Worm (Caenorhabditis elegans): ENCODE results near the gene lips-10.

Gene lips-10

DNA sequence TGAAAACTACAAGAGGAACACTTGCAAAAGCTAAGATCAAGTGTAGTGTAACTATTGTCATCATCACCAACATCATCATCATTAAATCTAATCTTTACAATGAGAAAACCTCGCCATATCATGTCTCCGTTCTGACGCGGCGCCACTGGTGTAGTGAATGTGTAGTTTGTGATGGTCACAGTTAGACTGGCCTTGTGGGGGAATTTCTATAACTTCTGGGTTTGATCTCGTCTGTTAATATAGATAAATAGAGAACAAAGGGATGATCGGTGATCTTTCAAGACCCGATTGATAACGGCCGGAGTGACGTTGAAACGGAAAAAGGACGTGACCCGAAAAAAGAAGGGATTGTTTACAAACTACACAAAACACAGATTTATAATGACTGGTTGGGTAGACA is 1.8 kb downstream of the lips-10 start:
- TF ChIP-seq ama-1 (optimal IDR thresholded peaks at IDR 0.05) = peak; percentile 58
- no peak for TF ChIP-seq ceh-16 (tag; optimal IDR thresholded peaks at IDR 0.05)
- peak; percentile 62 for TF ChIP-seq elt-1 (tag; optimal IDR thresholded peaks at IDR 0.05)
- peak; percentile 31 to 79 (median 77) for TF ChIP-seq elt-3 (tag; optimal IDR thresholded peaks at IDR 0.05)
- peak; percentile 83 for TF ChIP-seq nhr-25 (tag; optimal IDR thresholded peaks at IDR 0.05)
- TF ChIP-seq nhr-77 (tag; optimal IDR thresholded peaks at IDR 0.05) = no peak
- TF ChIP-seq lin-15B (tag; optimal IDR thresholded peaks at IDR 0.05) = no peak
- TF ChIP-seq mdl-1 (tag; optimal IDR thresholded peaks at IDR 0.05) = peak; percentile 37
- no peak for TF ChIP-seq ztf-11 (tag; optimal IDR thresholded peaks at IDR 0.05)
- TF ChIP-seq R02D3.7 (tag; optimal IDR thresholded peaks at IDR 0.05) = no peak
- peak; percentile 44 for TF ChIP-seq ceh-28 (tag; optimal IDR thresholded peaks at IDR 0.05)
- TF ChIP-seq tbx-2 (tag; optimal IDR thresholded peaks at IDR 0.05) = no peak
- no peak for TF ChIP-seq ceh-82 (tag; optimal IDR thresholded peaks at IDR 0.05)
- TF ChIP-seq unc-62 (GFP tag; optimal IDR thresholded peaks at IDR 0.05) = peak; percentile 21
- peak; percentile 28 for TF ChIP-seq nhr-76 (tag; optimal IDR thresholded peaks at IDR 0.05)
- TF ChIP-seq pqm-1 (tag; optimal IDR thresholded peaks at IDR 0.05) = no peak
- TF ChIP-seq nhr-43 (tag; optimal IDR thresholded peaks at IDR 0.05; ENCODE audit: poor library complexity, severe bottlenecking) = peak; percentile 88
- peak; percentile 90 for TF ChIP-seq nhr-23 (tag; optimal IDR thresholded peaks at IDR 0.05)

- peak; percentile 18 for TF ChIP-seq tbx-2 (tag; optimal IDR thresholded peaks at IDR 0.05)
- no peak for TF ChIP-seq nhr-11 (tag; optimal IDR thresholded peaks at IDR 0.05)
- TF ChIP-seq egl-27 (tag; optimal IDR thresholded peaks at IDR 0.05) = no peak
- no peak for TF ChIP-seq egl-5 (tag; optimal IDR thresholded peaks at IDR 0.05)
- no peak for TF ChIP-seq elt-2 (tag; optimal IDR thresholded peaks at IDR 0.05)
- no peak for TF ChIP-seq ZK546.5 (tag; optimal IDR thresholded peaks at IDR 0.05)
- no peak for TF ChIP-seq sea-2 (GFP tag; optimal IDR thresholded peaks at IDR 0.05)
- no peak for TF ChIP-seq lsy-12 (tag; optimal IDR thresholded peaks at IDR 0.05)
- TF ChIP-seq mml-1 (tag; optimal IDR thresholded peaks at IDR 0.05) = no peak
- TF ChIP-seq elt-3 (tag; optimal IDR thresholded peaks at IDR 0.05) = no peak
- no peak for TF ChIP-seq nhr-67 (tag; optimal IDR thresholded peaks at IDR 0.05)
- peak; percentile 6 for TF ChIP-seq nhr-23 (tag; optimal IDR thresholded peaks at IDR 0.05)
- TF ChIP-seq ceh-82 (tag; optimal IDR thresholded peaks at IDR 0.05) = no peak
- no peak for TF ChIP-seq lin-15B (tag; optimal IDR thresholded peaks at IDR 0.05)
- peak; percentile 33 for TF ChIP-seq nhr-43 (tag; optimal IDR thresholded peaks at IDR 0.05; ENCODE audit: poor library complexity, severe bottlenecking)
Observed at ce11 chrII:8441519-8441918, 2.6 kb downstream of the lips-10 start.

- TF ChIP-seq hmg-11 (tag; optimal IDR thresholded peaks at IDR 0.05) = peak; percentile 78
- TF ChIP-seq tbx-2 (tag; optimal IDR thresholded peaks at IDR 0.05) = no peak
- peak; percentile 73 for TF ChIP-seq snpc-4 (tag; optimal IDR thresholded peaks at IDR 0.05)
- peak; percentile 7 for TF ChIP-seq R02D3.7 (tag; optimal IDR thresholded peaks at IDR 0.05)
- TF ChIP-seq lin-39 (tag; optimal IDR thresholded peaks at IDR 0.05) = peak; percentile 52
- no peak for TF ChIP-seq fos-1 (tag; optimal IDR thresholded peaks at IDR 0.05)
- no peak for TF ChIP-seq ZK546.5 (tag; optimal IDR thresholded peaks at IDR 0.05)
- no peak for TF ChIP-seq elt-3 (tag; optimal IDR thresholded peaks at IDR 0.05)
- TF ChIP-seq nhr-25 (tag; optimal IDR thresholded peaks at IDR 0.05) = peak; percentile 27
- TF ChIP-seq nhr-23 (tag; optimal IDR thresholded peaks at IDR 0.05) = peak; percentile 53
- peak; percentile 17 for TF ChIP-seq lin-15B (tag; optimal IDR thresholded peaks at IDR 0.05)
- no peak for TF ChIP-seq unc-39 (tag; optimal IDR thresholded peaks at IDR 0.05)
- TF ChIP-seq nfya-1 (tag; optimal IDR thresholded peaks at IDR 0.05; ENCODE audit: insufficient read depth) = peak; percentile 66
- TF ChIP-seq nhr-76 (tag; optimal IDR thresholded peaks at IDR 0.05) = no peak
- peak; percentile 78 for TF ChIP-seq nhr-43 (tag; optimal IDR thresholded peaks at IDR 0.05; ENCODE audit: poor library complexity, severe bottlenecking)
- TF ChIP-seq skn-1 (tag; optimal IDR thresholded peaks at IDR 0.05) = no peak
- TF ChIP-seq ztf-4 (tag; optimal IDR thresholded peaks at IDR 0.05) = no peak
- TF ChIP-seq mdl-1 (tag; optimal IDR thresholded peaks at IDR 0.05) = no peak
- peak; percentile 19 for TF ChIP-seq elt-2 (tag; optimal IDR thresholded peaks at IDR 0.05)
- no peak for TF ChIP-seq pha-4 (tag; optimal IDR thresholded peaks at IDR 0.05)
Observed at ce11 chrII:8442176-8442575, 3.2 kb downstream of the lips-10 start.

- TF ChIP-seq nhr-77 (tag; optimal IDR thresholded peaks at IDR 0.05) (no peak), R02D3.7 (tag; optimal IDR thresholded peaks at IDR 0.05) (no peak), snpc-4 (tag; optimal IDR thresholded peaks at IDR 0.05) (no peak), elt-2 (tag; optimal IDR thresholded peaks at IDR 0.05) (no peak), ama-1 (optimal IDR thresholded peaks at IDR 0.05) (no peak), pha-4 (tag; optimal IDR thresholded peaks at IDR 0.05) (no peak)
Observed at ce11 chrII:8442717-8443223, 3.8 kb downstream of the lips-10 start, which contains the start of gene eif-3.G. TSS of gene eif-3.G (plus strand) at chrII:8442767.

All from whole organism, L3 larva.